Fruit fly (Drosophila melanogaster) whole organism, embryonic: ENCODE results near the gene dachs.
A peak's percentile ranks its signal among the peaks of the same experiment; 100 is the strongest.

Source experiments
- Ada2b ChIP-seq: fragments of 200-800 bp; sonication (Bioruptor generic); IDR thresholded peaks from 2 replicates; pipeline ENCODE4 v1.3.6; 2022; ENCODE audit warnings: missing biosample characterization, missing genetic modification characterization
- CG10274 ChIP-seq: fragments of 200-800 bp; sonication (Bioruptor generic); optimal IDR thresholded peaks from 3 replicates; lab custom pipeline; 2017; ENCODE audit warnings: missing biosample characterization, mild to moderate bottlenecking, missing genetic modification characterization
- CG10543 ChIP-seq: fragments of 200-800 bp; sonication (Bioruptor generic); optimal IDR thresholded peaks from 3 replicates; lab custom pipeline; 2017; ENCODE audit warnings: missing biosample characterization, mild to moderate bottlenecking, missing genetic modification characterization, moderate library complexity
- CG11504 ChIP-seq: fragments of 200-800 bp; sonication (Bioruptor generic); optimal IDR thresholded peaks from 3 replicates; lab custom pipeline; 2019; ENCODE audit warnings: missing biosample characterization, mild to moderate bottlenecking, missing genetic modification characterization, moderate library complexity
- CG12104 ChIP-seq: fragments of 200-800 bp; sonication (Bioruptor generic); optimal IDR thresholded peaks from 3 replicates; lab custom pipeline; 2016; ENCODE audit warnings: missing biosample characterization, missing genetic modification characterization
- CG14050 ChIP-seq: fragments of 200-800 bp; sonication (Bioruptor generic); IDR thresholded peaks from 3 replicates; pipeline ENCODE4 v1.3.6; 2022; ENCODE audit warnings: missing biosample characterization, missing genetic modification characterization
- CG15514 ChIP-seq: fragments of 200-800 bp; sonication (Bioruptor generic); optimal IDR thresholded peaks from 3 replicates; lab custom pipeline; 2017; ENCODE audit warnings: missing biosample characterization, missing genetic modification characterization, mild to moderate bottlenecking, moderate library complexity, missing genetic modification reagents
- CG16815 ChIP-seq: fragments of 200-800 bp; sonication (Bioruptor generic); optimal IDR thresholded peaks from 3 replicates; lab custom pipeline; 2017; ENCODE audit warnings: missing biosample characterization, mild to moderate bottlenecking, missing genetic modification characterization
- CG17328 ChIP-seq: fragments of 200-800 bp; sonication (Bioruptor generic); IDR thresholded peaks from 2 replicates; pipeline ENCODE4 v1.3.6; 2022; ENCODE audit warnings: missing biosample characterization, missing genetic modification characterization
- CG18619 ChIP-seq: fragments of 200-800 bp; sonication (Bioruptor generic); optimal IDR thresholded peaks from 3 replicates; lab custom pipeline; 2017; ENCODE audit warnings: missing biosample characterization, mild to moderate bottlenecking, missing genetic modification characterization
- CG4707 ChIP-seq: fragments of 200-800 bp; sonication (Bioruptor generic); optimal IDR thresholded peaks from 2 replicates; lab custom pipeline; 2018; ENCODE audit warnings: missing biosample characterization, mild to moderate bottlenecking, missing genetic modification characterization, moderate library complexity
- CG7271 ChIP-seq: fragments of 200-800 bp; sonication (Bioruptor generic); optimal IDR thresholded peaks from 2 replicates; lab custom pipeline; 2018; ENCODE audit warnings: missing biosample characterization, mild to moderate bottlenecking, missing genetic modification characterization, moderate library complexity
- CG7745 ChIP-seq: fragments of 200-800 bp; sonication (Bioruptor generic); optimal IDR thresholded peaks from 2 replicates; lab custom pipeline; 2018; ENCODE audit warnings: missing biosample characterization, mild to moderate bottlenecking, missing genetic modification characterization, moderate library complexity
- CG8290 ChIP-seq, 3 experiments: fragments of 200-800 bp; sonication (Bioruptor generic); optimal IDR thresholded peaks; 2 replicates each; lab custom pipeline; 2016 to 2019; ENCODE audit warnings: missing biosample characterization in 3 of 3, missing genetic modification characterization in 3 of 3, mild to moderate bottlenecking in 2 of 3, moderate library complexity in 1 of 3
- CG8359 ChIP-seq: fragments of 200-800 bp; sonication (Bioruptor generic); optimal IDR thresholded peaks from 2 replicates; lab custom pipeline; 2017; ENCODE audit warnings: missing biosample characterization, mild to moderate bottlenecking, missing genetic modification characterization, borderline replicate concordance
- CG8478 ChIP-seq: fragments of >200 bp; optimal IDR thresholded peaks from 2 replicates; lab custom pipeline; 2018
- CG9727 ChIP-seq: fragments of 200-800 bp; sonication (Bioruptor generic); optimal IDR thresholded peaks from 3 replicates; lab custom pipeline; 2017; ENCODE audit warnings: missing biosample characterization, mild to moderate bottlenecking, missing genetic modification characterization
- CG9876 ChIP-seq: fragments of 200-800 bp; sonication (Bioruptor generic); optimal IDR thresholded peaks from 2 replicates; lab custom pipeline; 2016; ENCODE audit warnings: missing biosample characterization, missing genetic modification characterization
- CG9932 ChIP-seq: fragments of 200-800 bp; sonication (Bioruptor generic); IDR thresholded peaks from 2 replicates; pipeline ENCODE4 v1.3.6; 2022; ENCODE audit warnings: missing biosample characterization, missing genetic modification characterization
- CTCF ChIP-seq: fragments of 200-800 bp; sonication (Bioruptor generic); optimal IDR thresholded peaks from 2 replicates; lab custom pipeline; 2017; ENCODE audit warnings: missing biosample characterization, mild to moderate bottlenecking, missing genetic modification characterization, moderate library complexity
- CkIIα-i1 ChIP-seq: fragments of 200-800 bp; sonication (Bioruptor generic); IDR thresholded peaks from 2 replicates; pipeline ENCODE4 v1.3.6; 2022; ENCODE audit warnings: missing biosample characterization, missing genetic modification characterization
- Dek ChIP-seq: fragments of 200-800 bp; sonication (Bioruptor generic); optimal IDR thresholded peaks from 3 replicates; lab custom pipeline; 2019; ENCODE audit warnings: missing biosample characterization, mild to moderate bottlenecking, missing genetic modification characterization, moderate library complexity
- Dip2 ChIP-seq: fragments of 200-800 bp; sonication (Bioruptor generic); IDR thresholded peaks from 2 replicates; pipeline ENCODE4 v1.3.6; 2022; ENCODE audit warnings: missing biosample characterization, missing genetic modification characterization
- Dref ChIP-seq: fragments of 200-800 bp; sonication (Bioruptor generic); IDR thresholded peaks from 2 replicates; pipeline ENCODE4 v1.3.6; 2022; ENCODE audit warnings: missing biosample characterization, missing genetic modification characterization
- Elba2 ChIP-seq: fragments of 200-800 bp; sonication (Bioruptor generic); optimal IDR thresholded peaks from 3 replicates; lab custom pipeline; 2016; ENCODE audit warnings: missing biosample characterization, missing genetic modification characterization
- Fer2 ChIP-seq: fragments of 200-800 bp; sonication (Bioruptor generic); optimal IDR thresholded peaks from 2 replicates; lab custom pipeline; 2018; ENCODE audit warnings: missing biosample characterization, mild to moderate bottlenecking, missing genetic modification characterization, moderate library complexity
- Gug ChIP-seq: fragments of 200-800 bp; sonication (Bioruptor generic); IDR thresholded peaks from 4 replicates; pipeline ENCODE4 v1.3.6; 2022; ENCODE audit warnings: missing biosample characterization, missing genetic modification characterization
- Hmr ChIP-seq: fragments of 200-800 bp; sonication (Bioruptor generic); optimal IDR thresholded peaks from 3 replicates; lab custom pipeline; 2017; ENCODE audit warnings: mild to moderate bottlenecking, missing biosample characterization, missing genetic modification reagents, missing genetic modification characterization
- Lpt ChIP-seq: fragments of >200 bp; optimal IDR thresholded peaks from 2 replicates; lab custom pipeline; 2018; ENCODE audit warnings: missing biosample characterization, missing genetic modification characterization
- Oli ChIP-seq: fragments of 200-800 bp; sonication (Bioruptor generic); optimal IDR thresholded peaks from 2 replicates; lab custom pipeline; 2018; ENCODE audit warnings: missing biosample characterization, mild to moderate bottlenecking, missing genetic modification characterization, moderate library complexity
- Optix ChIP-seq: fragments of 200-800 bp; sonication (Bioruptor generic); IDR thresholded peaks from 3 replicates; pipeline ENCODE4 v1.3.6; 2022; ENCODE audit warnings: missing biosample characterization, missing genetic modification characterization
- dmrt11E ChIP-seq: fragments of 200-800 bp; sonication (Bioruptor generic); optimal IDR thresholded peaks from 3 replicates; lab custom pipeline; 2018; ENCODE audit warnings: missing biosample characterization, mild to moderate bottlenecking, missing genetic modification characterization, moderate library complexity
- dpn ChIP-seq, 2 experiments: fragments of 200-800 bp; sonication (Bioruptor generic); optimal IDR thresholded peaks; 3 replicates each; lab custom pipeline; 2016; ENCODE audit warnings: missing biosample characterization in 2 of 2, missing genetic modification characterization in 2 of 2
- fu2 ChIP-seq: fragments of 200-800 bp; sonication (Bioruptor generic); optimal IDR thresholded peaks from 2 replicates; lab custom pipeline; 2016; ENCODE audit warnings: missing biosample characterization, missing genetic modification characterization
- gcm2 ChIP-seq: fragments of 200-800 bp; sonication (Bioruptor generic); optimal IDR thresholded peaks from 2 replicates; lab custom pipeline; 2016; ENCODE audit warnings: missing biosample characterization, missing genetic modification characterization
- gt ChIP-seq: fragments of 200-800 bp; sonication (Bioruptor generic); IDR thresholded peaks from 2 replicates; pipeline ENCODE4 v1.3.6; 2022; ENCODE audit warnings: missing biosample characterization, missing genetic modification characterization
- lilli ChIP-seq: fragments of 200-800 bp; sonication (Bioruptor generic); optimal IDR thresholded peaks from 3 replicates; lab custom pipeline; 2016; ENCODE audit warnings: missing biosample characterization, missing genetic modification characterization
- lola ChIP-seq, 3 experiments: fragments of >200 bp in 2 of 3; fragments of 200-800 bp in 1 of 3; sonication (Bioruptor generic) in 1 of 3; optimal IDR thresholded peaks; 2 replicates each; lab custom pipeline; 2017 to 2019; ENCODE audit warnings: missing biosample characterization in 3 of 3, missing genetic modification characterization in 3 of 3, mild to moderate bottlenecking in 1 of 3, moderate library complexity in 1 of 3
- maf-S ChIP-seq: fragments of 200-800 bp; sonication (Bioruptor generic); optimal IDR thresholded peaks from 2 replicates; lab custom pipeline; 2016; ENCODE audit warnings: missing biosample characterization, missing genetic modification characterization
- pb ChIP-seq: fragments of 200-800 bp; sonication (Bioruptor generic); optimal IDR thresholded peaks from 3 replicates; lab custom pipeline; 2016; ENCODE audit warnings: missing biosample characterization, missing genetic modification characterization
- ro ChIP-seq: fragments of 200-800 bp; sonication (Bioruptor generic); IDR thresholded peaks from 2 replicates; pipeline ENCODE4 v1.3.6; 2022; ENCODE audit warnings: missing biosample characterization, missing genetic modification characterization
- sd ChIP-seq: fragments of 200-800 bp; sonication (Bioruptor generic); optimal IDR thresholded peaks from 3 replicates; lab custom pipeline; 2018; ENCODE audit warnings: missing biosample characterization, mild to moderate bottlenecking, missing genetic modification characterization, moderate library complexity
- sens ChIP-seq: fragments of 200-800 bp; sonication (Bioruptor generic); peaks from one replicate; lab custom pipeline; 2016; ENCODE audit warnings: missing biosample characterization, missing genetic modification characterization
- seq ChIP-seq: fragments of 200-800 bp; sonication (Bioruptor generic); IDR thresholded peaks from 2 replicates; pipeline ENCODE4 v1.3.6; 2022; ENCODE audit warnings: missing biosample characterization, missing genetic modification characterization
- sisA ChIP-seq: fragments of 200-800 bp; sonication (Bioruptor generic); IDR thresholded peaks from 2 replicates; pipeline ENCODE4 v1.3.6; 2022; ENCODE audit warnings: missing biosample characterization, missing genetic modification characterization
- tin ChIP-seq: fragments of 200-800 bp; sonication (Bioruptor generic); optimal IDR thresholded peaks from 3 replicates; lab custom pipeline; 2016; ENCODE audit warnings: missing biosample characterization, missing genetic modification characterization
- twi ChIP-seq: fragments of 200-800 bp; optimal IDR thresholded peaks from 2 replicates; lab custom pipeline; 2019; ENCODE audit warnings: missing biosample characterization, mild to moderate bottlenecking, missing genetic modification characterization, moderate library complexity
- tx ChIP-seq: fragments of 200-800 bp; sonication (Bioruptor generic); optimal IDR thresholded peaks from 2 replicates; lab custom pipeline; 2016; ENCODE audit warnings: missing biosample characterization, missing genetic modification characterization
- yki ChIP-seq: fragments of >200 bp; optimal IDR thresholded peaks from 3 replicates; lab custom pipeline; 2018
- zen2 ChIP-seq: fragments of 200-800 bp; sonication (Bioruptor generic); IDR thresholded peaks from 3 replicates; pipeline ENCODE4 v1.3.6; 2022; ENCODE audit warnings: missing biosample characterization, missing genetic modification characterization; ENCODE audit not compliant: partially characterized antibody

dachs gene

DNA sequence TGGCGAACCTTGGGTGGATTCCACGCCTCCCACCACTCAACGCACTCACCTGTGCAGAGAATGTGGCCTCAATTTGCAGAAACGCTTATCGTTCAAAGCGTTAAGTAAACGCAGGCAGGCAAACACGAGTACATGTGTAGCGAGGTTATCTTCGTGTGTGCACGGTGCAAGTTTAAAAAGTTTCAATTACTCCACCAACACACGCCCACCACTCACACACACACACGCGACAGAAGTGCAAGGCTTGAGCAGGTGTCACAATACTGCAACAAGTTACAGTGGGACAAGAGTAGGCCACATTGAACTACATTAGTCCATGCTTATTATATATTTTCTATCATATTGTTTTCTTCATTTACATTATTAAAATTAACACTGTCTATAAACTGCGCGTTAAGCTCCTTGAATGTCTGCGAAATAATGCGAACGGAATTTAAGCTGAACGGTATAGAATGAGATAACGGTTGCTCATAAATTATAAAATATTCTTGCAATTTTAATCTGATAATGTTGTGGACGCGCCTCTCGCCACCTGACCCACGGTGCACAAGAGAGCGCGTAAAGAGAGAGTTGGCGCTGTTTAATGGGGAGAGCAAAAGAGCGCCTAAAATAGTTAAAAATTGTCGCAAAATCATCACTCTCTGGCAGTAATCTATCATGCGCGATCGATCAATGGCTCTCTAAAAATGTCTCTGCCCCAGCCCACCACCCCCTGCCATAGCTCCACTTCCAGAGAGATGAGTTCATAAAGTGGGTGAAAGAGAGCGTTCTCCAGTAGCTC, 68.1 kb downstream of the dachs start (continued):
- peak; percentile 91 for TF ChIP-seq CG12104 (GFP tag; lab: Kevin White, UChicago)
- TF ChIP-seq seq (GFP tag; lab: Robert Waterston, UW): peak; percentile 96
- TF ChIP-seq fu2 (GFP tag; lab: Kevin White, UChicago): peak; percentile 7
- TF ChIP-seq Optix (GFP tag; lab: Robert Waterston, UW): peak; percentile 97
- TF ChIP-seq CG17328 (GFP tag; lab: Robert Waterston, UW): peak; percentile 96
- TF ChIP-seq gcm2 (GFP tag; lab: Kevin White, UChicago): peak; percentile 66
- peak; percentile 87 for TF ChIP-seq Fer2 (tag; lab: Kevin White, UChicago)
- peak; percentile 27 for TF ChIP-seq yki (lab: Kevin White, UChicago)
- peak; percentile 60 for TF ChIP-seq CG7271 (tag; lab: Kevin White, UChicago)
- TF ChIP-seq pb (GFP tag; lab: Kevin White, UChicago): peak; percentile 67
- TF ChIP-seq CG10274 (GFP tag; lab: Kevin White, UChicago): peak; percentile 78
- peak; percentile 88 for TF ChIP-seq gt
- no peak for TF ChIP-seq Elba2 (GFP tag; lab: Kevin White, UChicago)
- TF ChIP-seq CG8359: peak; percentile 92
- TF ChIP-seq CG9727: peak; percentile 57
- TF ChIP-seq zen2: no peak; the same call in 2 of the 3 replicates
- TF ChIP-seq CkIIα-i1 (GFP tag; lab: Robert Waterston, UW): peak; percentile 65; the same call in 1 of the 2 replicates
- TF ChIP-seq sisA: peak; percentile 97
- TF ChIP-seq tin: peak; percentile 90
- TF ChIP-seq Dip2 (GFP tag; lab: Robert Waterston, UW): peak; percentile 71; the same call in 1 of the 2 replicates
- TF ChIP-seq CTCF: peak; percentile 59
- peak; percentile 95 for TF ChIP-seq CG14050 (GFP tag; lab: Robert Waterston, UW)
- peak; percentile 91 for TF ChIP-seq dmrt11E (tag; lab: Kevin White, UChicago)
- TF ChIP-seq CG16815: peak; percentile 88
- peak; percentile 61 for TF ChIP-seq CG9932 (GFP tag; lab: Robert Waterston, UW)
- TF ChIP-seq CG8290 (GFP tag; optimal IDR thresholded peaks at IDR 0.05; lab: Kevin White, UChicago): peak; percentile 72
- TF ChIP-seq CG8290 (tag; optimal IDR thresholded peaks at IDR 0.05; lab: Kevin White, UChicago): peak; percentile 81 to 85
- TF ChIP-seq tx (GFP tag; lab: Kevin White, UChicago): peak; percentile 74
- peak; percentile 92 for TF ChIP-seq Dek
- TF ChIP-seq sd (tag; lab: Kevin White, UChicago): peak; percentile 84
- peak; percentile 72 for TF ChIP-seq CG15514 (GFP tag; lab: Kevin White, UChicago)
- no peak for TF ChIP-seq Lpt (GFP tag; lab: Kevin White, UChicago)
- TF ChIP-seq Oli (tag; lab: Kevin White, UChicago): peak; percentile 98
- TF ChIP-seq lola (GFP tag; optimal IDR thresholded peaks at IDR 0.05; lab: Kevin White, UChicago): peak in 1 of 3 experiments; percentile 91
- TF ChIP-seq CG8478 (lab: Kevin White, UChicago): no peak
- peak; percentile 91 for TF ChIP-seq twi (tag; lab: Kevin White, UChicago)
- TF ChIP-seq Dref (GFP tag; lab: Robert Waterston, UW): no peak
- TF ChIP-seq sens: peak; percentile 99
- TF ChIP-seq Hmr (GFP tag; lab: Kevin White, UChicago): peak; percentile 88
- TF ChIP-seq CG4707 (GFP tag; lab: Kevin White, UChicago): peak; percentile 97
- TF ChIP-seq dpn (GFP tag; optimal IDR thresholded peaks at IDR 0.05; lab: Kevin White, UChicago): peak; percentile 81 to 94
- peak; percentile 84 for TF ChIP-seq maf-S
- peak; percentile 89 for TF ChIP-seq lilli (GFP tag; lab: Kevin White, UChicago)
- peak; percentile 93 for TF ChIP-seq Ada2b (GFP tag; lab: Robert Waterston, UW)
- TF ChIP-seq CG9876 (GFP tag; lab: Kevin White, UChicago): peak; percentile 39
- TF ChIP-seq CG7745 (tag; lab: Kevin White, UChicago): peak; percentile 50
- peak; percentile 90 for TF ChIP-seq CG18619 (GFP tag; lab: Kevin White, UChicago)
- peak; percentile 90 for TF ChIP-seq ro
- peak; percentile 88 for TF ChIP-seq Gug (GFP tag; lab: Robert Waterston, UW)
- TF ChIP-seq CG10543 (GFP tag; lab: Kevin White, UChicago): peak; percentile 74
- TF ChIP-seq CG11504 (tag; lab: Kevin White, UChicago): peak; percentile 97
